Fruit fly (Drosophila melanogaster) whole organism, prepupa: ENCODE data around the gene nanos.
A peak's percentile ranks its signal among the peaks of the same experiment; 100 is the strongest.

Source experiments
- Blimp-1 ChIP-seq: fragments of 200-800 bp; sonication (Bioruptor generic); optimal IDR thresholded peaks from 3 replicates; lab custom pipeline; 2017; ENCODE audit warnings: missing biosample characterization, missing genetic modification characterization, mild to moderate bottlenecking, moderate library complexity, missing genetic modification reagents
- CG10631 ChIP-seq: fragments of 200-800 bp; sonication (Bioruptor generic); optimal IDR thresholded peaks from 2 replicates; lab custom pipeline; 2016; ENCODE audit warnings: missing biosample characterization, missing genetic modification characterization
- CG10669 ChIP-seq: fragments of 200-800 bp; sonication (Bioruptor generic); optimal IDR thresholded peaks from 3 replicates; lab custom pipeline; 2018; ENCODE audit warnings: missing biosample characterization, mild to moderate bottlenecking, missing genetic modification characterization, moderate library complexity
- CG11294 ChIP-seq: fragments of 200-800 bp; sonication (Bioruptor generic); IDR thresholded peaks from 2 replicates; pipeline ENCODE4 v1.3.6; 2022; ENCODE audit warnings: missing biosample characterization, missing genetic modification characterization
- CG11762 ChIP-seq: fragments of 200-800 bp; sonication (Bioruptor generic); optimal IDR thresholded peaks from 3 replicates; lab custom pipeline; 2016; ENCODE audit warnings: missing biosample characterization, missing genetic modification characterization; ENCODE audit not compliant: insufficient read depth
- CG15336 ChIP-seq: fragments of 200-800 bp; sonication (Bioruptor generic); IDR thresholded peaks from 2 replicates; pipeline ENCODE4 v1.3.6; 2022; ENCODE audit warnings: missing biosample characterization, missing genetic modification characterization
- CG3032 ChIP-seq: fragments of 200-800 bp; optimal IDR thresholded peaks from 2 replicates; lab custom pipeline; 2019; ENCODE audit warnings: missing biosample characterization, mild to moderate bottlenecking, missing genetic modification characterization, moderate library complexity
- CG31627 ChIP-seq: fragments of 200-800 bp; sonication (Bioruptor generic); optimal IDR thresholded peaks from 3 replicates; lab custom pipeline; 2016; ENCODE audit warnings: missing biosample characterization, missing genetic modification characterization
- CG34406 ChIP-seq: fragments of 200-800 bp; sonication (Bioruptor generic); optimal IDR thresholded peaks from 3 replicates; lab custom pipeline; 2016; ENCODE audit warnings: missing biosample characterization, missing genetic modification characterization
- CG3919 ChIP-seq: fragments of 200-800 bp; sonication (Bioruptor generic); optimal IDR thresholded peaks from 3 replicates; lab custom pipeline; 2016; ENCODE audit warnings: missing biosample characterization, missing genetic modification characterization
- CG6163 ChIP-seq: fragments of 200-800 bp; sonication (Bioruptor generic); IDR thresholded peaks from 3 replicates; pipeline ENCODE4 v1.3.6; 2022; ENCODE audit warnings: missing biosample characterization, missing genetic modification characterization
- CG6276 ChIP-seq: fragments of 200-800 bp; sonication (Bioruptor generic); optimal IDR thresholded peaks from 2 replicates; lab custom pipeline; 2017; ENCODE audit warnings: missing biosample characterization, mild to moderate bottlenecking, missing genetic modification characterization
- CG6792 ChIP-seq: fragments of 200-800 bp; sonication (Bioruptor generic); optimal IDR thresholded peaks from 3 replicates; lab custom pipeline; 2016; ENCODE audit warnings: missing biosample characterization, missing genetic modification characterization
- CG6854 ChIP-seq: fragments of 200-800 bp; sonication (Bioruptor generic); optimal IDR thresholded peaks from 2 replicates; lab custom pipeline; 2017; ENCODE audit warnings: missing biosample characterization, mild to moderate bottlenecking, missing genetic modification characterization
- CG7368 ChIP-seq: fragments of 200-800 bp; sonication (Bioruptor generic); optimal IDR thresholded peaks from 3 replicates; lab custom pipeline; 2016; ENCODE audit warnings: missing biosample characterization, missing genetic modification characterization
- CG8319 ChIP-seq: fragments of 200-800 bp; sonication (Bioruptor generic); optimal IDR thresholded peaks from 3 replicates; lab custom pipeline; 2016; ENCODE audit warnings: missing biosample characterization, missing genetic modification characterization
- CG8632 ChIP-seq: fragments of 200-800 bp; sonication (Bioruptor generic); optimal IDR thresholded peaks from 3 replicates; lab custom pipeline; 2016; ENCODE audit warnings: missing biosample characterization, missing genetic modification characterization
- Eip75B ChIP-seq: fragments of 200-800 bp; sonication (Bioruptor generic); optimal IDR thresholded peaks from 3 replicates; lab custom pipeline; 2016; ENCODE audit warnings: missing biosample characterization, missing genetic modification characterization
- Eip78C ChIP-seq: fragments of 200-800 bp; sonication (Bioruptor generic); peaks from one replicate; lab custom pipeline; 2016; ENCODE audit warnings: missing biosample characterization, missing genetic modification characterization
- Eip93F ChIP-seq: fragments of 200-800 bp; sonication (Bioruptor generic); optimal IDR thresholded peaks from 2 replicates; lab custom pipeline; 2016; ENCODE audit warnings: missing biosample characterization, mild to moderate bottlenecking, missing genetic modification characterization
- Ets21C ChIP-seq: fragments of 200-800 bp; sonication (Bioruptor generic); optimal IDR thresholded peaks from 3 replicates; lab custom pipeline; 2016; ENCODE audit warnings: missing biosample characterization, missing genetic modification characterization
- Ets96B ChIP-seq: fragments of 200-800 bp; optimal IDR thresholded peaks from 2 replicates; lab custom pipeline; 2019; ENCODE audit warnings: missing biosample characterization, mild to moderate bottlenecking, missing genetic modification characterization, moderate library complexity
- Gug ChIP-seq: fragments of 200-800 bp; sonication (Bioruptor generic); IDR thresholded peaks from 2 replicates; pipeline ENCODE4 v1.3.6; 2022; ENCODE audit warnings: missing biosample characterization, missing genetic modification characterization
- Hr38 ChIP-seq: sonication (Bioruptor generic); optimal IDR thresholded peaks from 2 replicates; lab custom pipeline; 2016; ENCODE audit warnings: missing biosample characterization, missing genetic modification characterization
- Hr39 ChIP-seq: fragments of 200-800 bp; sonication (Bioruptor generic); optimal IDR thresholded peaks from 2 replicates; lab custom pipeline; 2016; ENCODE audit warnings: missing biosample characterization, missing genetic modification characterization
- Hr4 ChIP-seq: fragments of 200-800 bp; sonication (Bioruptor generic); optimal IDR thresholded peaks from 3 replicates; lab custom pipeline; 2016; ENCODE audit warnings: missing biosample characterization, missing genetic modification characterization
- Met ChIP-seq: fragments of 200-800 bp; sonication (Bioruptor generic); optimal IDR thresholded peaks from 3 replicates; lab custom pipeline; 2016; ENCODE audit warnings: missing biosample characterization, missing genetic modification characterization
- OdsH ChIP-seq: fragments of 200-800 bp; sonication (Bioruptor generic); optimal IDR thresholded peaks from 3 replicates; lab custom pipeline; 2016; ENCODE audit warnings: missing biosample characterization, missing genetic modification characterization
- Smox ChIP-seq: fragments of 200-800 bp; sonication (Bioruptor generic); optimal IDR thresholded peaks from 3 replicates; lab custom pipeline; 2016; ENCODE audit warnings: missing biosample characterization, missing genetic modification characterization
- Sox102F ChIP-seq: fragments of 200-800 bp; sonication (Bioruptor generic); optimal IDR thresholded peaks from 2 replicates; lab custom pipeline; 2016; ENCODE audit warnings: missing biosample characterization, mild to moderate bottlenecking, missing genetic modification characterization
- Sox14 ChIP-seq: fragments of 200-800 bp; sonication (Bioruptor generic); optimal IDR thresholded peaks from 3 replicates; lab custom pipeline; 2016; ENCODE audit warnings: missing biosample characterization, missing genetic modification characterization
- Sox15 ChIP-seq: fragments of 200-800 bp; sonication (Bioruptor generic); optimal IDR thresholded peaks from 3 replicates; lab custom pipeline; 2016; ENCODE audit warnings: missing biosample characterization, missing genetic modification characterization
- dac ChIP-seq: fragments of 200-800 bp; sonication (Bioruptor generic); optimal IDR thresholded peaks from 2 replicates; lab custom pipeline; 2017; ENCODE audit warnings: missing biosample characterization, mild to moderate bottlenecking, missing genetic modification characterization
- eg ChIP-seq: fragments of 200-800 bp; sonication (Bioruptor generic); IDR thresholded peaks from 3 replicates; pipeline ENCODE4 v1.3.6; 2022; ENCODE audit warnings: missing biosample characterization, missing genetic modification characterization
- fd59A ChIP-seq: fragments of 200-800 bp; sonication (Bioruptor generic); optimal IDR thresholded peaks from 2 replicates; lab custom pipeline; 2017; ENCODE audit warnings: missing biosample characterization, mild to moderate bottlenecking, missing genetic modification characterization, missing genetic modification reagents
- fkh ChIP-seq: fragments of 200-800 bp; sonication (Bioruptor generic); optimal IDR thresholded peaks from 3 replicates; lab custom pipeline; 2017; ENCODE audit warnings: missing biosample characterization, mild to moderate bottlenecking, missing genetic modification characterization, moderate library complexity
- net ChIP-seq: fragments of 200-800 bp; sonication (Bioruptor generic); optimal IDR thresholded peaks from 3 replicates; lab custom pipeline; 2016; ENCODE audit warnings: missing biosample characterization, missing genetic modification characterization
- pdm3 ChIP-seq: fragments of 200-800 bp; sonication (Bioruptor generic); optimal IDR thresholded peaks from 3 replicates; lab custom pipeline; 2016; ENCODE audit warnings: missing biosample characterization, missing genetic modification characterization
- salr ChIP-seq, 2 experiments: fragments of 200-800 bp; sonication (Bioruptor generic); optimal IDR thresholded peaks; 3 replicates each; lab custom pipeline; 2016 to 2018; ENCODE audit warnings: missing biosample characterization in 2 of 2, missing genetic modification characterization in 2 of 2, mild to moderate bottlenecking in 1 of 2
- spab ChIP-seq: fragments of 200-800 bp; sonication (Bioruptor generic); optimal IDR thresholded peaks from 2 replicates; lab custom pipeline; 2017; ENCODE audit warnings: missing biosample characterization, mild to moderate bottlenecking, missing genetic modification characterization, missing genetic modification reagents
- ss ChIP-seq, 2 experiments: fragments of 200-800 bp; sonication (Bioruptor generic); optimal IDR thresholded peaks; 2 replicates in 1 of 2; 3 replicates in 1 of 2; lab custom pipeline; 2017 to 2018; ENCODE audit warnings: mild to moderate bottlenecking in 2 of 2, missing biosample characterization in 2 of 2, missing genetic modification characterization in 2 of 2, moderate library complexity in 1 of 2
- svp ChIP-seq: fragments of 200-800 bp; sonication (Bioruptor generic); peaks from one replicate; lab custom pipeline; 2016; ENCODE audit warnings: missing biosample characterization, missing genetic modification characterization
- topi ChIP-seq: fragments of 200-800 bp; sonication (Bioruptor generic); optimal IDR thresholded peaks from 3 replicates; lab custom pipeline; 2016; ENCODE audit warnings: missing biosample characterization, missing genetic modification characterization
- vri ChIP-seq: fragments of 200-800 bp; sonication (Bioruptor generic); optimal IDR thresholded peaks from 3 replicates; lab custom pipeline; 2016; ENCODE audit warnings: missing biosample characterization, mild to moderate bottlenecking, missing genetic modification characterization

Gene nanos

DNA sequence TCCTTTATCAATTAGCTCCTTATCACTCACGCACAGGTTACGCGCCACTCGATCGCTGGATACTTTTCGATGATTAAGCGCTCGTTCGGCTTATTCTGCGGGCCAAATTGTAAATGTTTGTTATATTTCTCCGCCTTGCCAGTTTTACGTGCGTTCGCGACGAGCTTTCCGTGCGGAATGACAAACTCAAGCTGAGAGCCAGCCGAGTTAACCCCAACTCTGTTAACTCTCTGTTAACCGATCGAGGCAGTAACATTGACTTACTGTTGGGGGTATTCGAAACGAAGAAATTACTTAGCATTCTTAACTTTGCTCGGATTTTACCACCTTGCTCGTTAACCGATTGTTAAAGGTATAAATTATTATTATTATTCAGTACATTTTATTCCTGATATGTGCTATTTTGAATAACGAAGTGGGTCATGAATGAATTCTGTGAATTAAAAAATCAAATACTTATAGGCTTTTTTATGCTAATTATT, 3.5 kb upstream of the nanos start, which contains the start of gene CG5835 (continued):
- TF ChIP-seq Sox14 (GFP tag; lab: Kevin White, UChicago) (peak; percentile 7), CG31627 (GFP tag; lab: Kevin White, UChicago) (peak; percentile 9), Smox (GFP tag; lab: Kevin White, UChicago) (peak; percentile 44), Blimp-1 (GFP tag; lab: Kevin White, UChicago) (no peak)
- TF ChIP-seq, all 60 proteins: peak for 25

DNA sequence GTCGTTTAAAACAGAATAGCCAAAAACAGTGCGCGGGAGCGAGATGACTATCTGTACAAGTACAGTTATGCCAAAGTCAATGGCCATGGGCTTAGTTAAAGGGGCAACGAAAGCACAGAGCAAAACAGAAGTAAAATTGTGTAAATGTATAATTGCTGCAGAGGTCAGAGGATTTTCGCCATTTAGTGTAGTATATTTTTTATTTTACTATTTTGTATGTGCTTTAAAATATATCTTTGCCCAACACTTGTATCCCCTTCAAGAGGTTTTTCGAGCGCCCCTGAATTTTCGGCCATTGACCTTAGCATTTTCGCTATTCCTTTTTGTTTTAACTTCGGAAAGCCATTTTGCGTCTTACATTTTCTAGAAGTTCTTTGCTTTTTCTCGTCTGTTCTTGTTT, 959 bp downstream of the nanos start:
- TF ChIP-seq spab (GFP tag; lab: Kevin White, UChicago) (no peak), Eip78C (GFP tag; lab: Kevin White, UChicago) (peak; percentile 30), topi (GFP tag; lab: Kevin White, UChicago) (no peak), svp (GFP tag; lab: Kevin White, UChicago) (peak; percentile 55), Hr4 (GFP tag; lab: Kevin White, UChicago) (no peak)

DNA sequence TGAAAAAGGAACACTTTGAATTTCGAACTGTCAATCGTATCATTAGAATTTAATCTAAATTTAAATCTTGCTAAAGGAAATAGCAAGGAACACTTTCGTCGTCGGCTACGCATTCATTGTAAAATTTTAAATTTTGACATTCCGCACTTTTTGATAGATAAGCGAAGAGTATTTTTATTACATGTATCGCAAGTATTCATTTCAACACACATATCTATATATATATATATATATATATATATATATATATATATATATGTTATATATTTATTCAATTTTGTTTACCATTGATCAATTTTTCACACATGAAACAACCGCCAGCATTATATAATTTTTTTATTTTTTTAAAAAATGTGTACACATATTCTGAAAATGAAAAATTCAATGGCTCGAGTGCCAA, 2.7 kb downstream of the nanos start, which contains the start of gene CG11779:
TSS of gene CG11779 (minus strand) at position 101 of the 400 bp plus-strand sequence.
- no peak for TF ChIP-seq CG6276 (GFP tag; lab: Kevin White, UChicago)
- TF ChIP-seq CG10631 (GFP tag; lab: Kevin White, UChicago): no peak

DNA sequence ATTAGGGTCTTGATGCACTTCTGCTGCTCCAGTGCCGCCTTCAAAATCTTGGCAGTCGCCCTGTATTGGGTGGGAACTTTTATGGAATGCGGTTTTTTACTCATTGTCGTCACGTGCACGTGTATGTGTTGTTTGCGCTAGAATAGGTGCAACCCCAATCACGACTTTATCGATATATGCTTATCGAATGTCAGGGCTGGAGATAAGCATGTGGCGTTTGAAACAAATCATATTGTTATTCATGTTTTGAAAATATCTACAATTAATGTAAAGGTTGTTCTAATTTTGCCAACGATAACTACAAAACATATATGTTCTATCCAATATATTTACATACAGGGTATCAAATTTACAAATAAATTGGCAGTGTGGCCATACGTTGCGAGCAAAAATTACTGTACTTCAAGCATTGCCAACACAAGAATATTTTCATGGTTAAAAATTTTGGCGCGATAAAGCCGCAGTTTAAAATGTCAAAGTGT, 5.1 kb downstream of the nanos start, which contains the start of the genes CG42359 and Nsun5:
TSS of gene CG42359 (minus strand) at position 166 of the 482 bp plus-strand sequence.
TSS of gene Nsun5 (minus strand) at position 166 of the 482 bp plus-strand sequence.
- TF ChIP-seq CG11762 (GFP tag; lab: Kevin White, UChicago) (peak; percentile 71), CG8319 (peak; percentile 56), CG3919 (GFP tag; lab: Kevin White, UChicago) (peak; percentile 87), CG11294 (GFP tag; lab: Robert Waterston, UW) (peak; percentile 38; the same call in 1 of the 2 replicates), fkh (GFP tag; lab: Kevin White, UChicago) (peak; percentile 95), spab (GFP tag; lab: Kevin White, UChicago) (no peak), Eip75B (GFP tag; lab: Kevin White, UChicago) (peak; percentile 83), CG31627 (GFP tag; lab: Kevin White, UChicago) (peak; percentile 88), Hr39 (GFP tag; lab: Kevin White, UChicago) (peak; percentile 89), CG7368 (GFP tag; lab: Kevin White, UChicago) (peak; percentile 74), CG3032 (tag; lab: Kevin White, UChicago) (peak; percentile 83), Hr4 (GFP tag; lab: Kevin White, UChicago) (peak; percentile 87), CG15336 (peak; percentile 68; the same call in 1 of the 2 replicates), OdsH (GFP tag; lab: Kevin White, UChicago) (peak; percentile 87), CG34406 (peak; percentile 56), Ets21C (GFP tag; lab: Kevin White, UChicago) (peak; percentile 78), Eip78C (GFP tag; lab: Kevin White, UChicago) (peak; percentile 92), dac (GFP tag; lab: Kevin White, UChicago) (peak; percentile 62), Eip93F (peak; percentile 29), CG8632 (GFP tag; lab: Kevin White, UChicago) (peak; percentile 61), Sox15 (GFP tag; lab: Kevin White, UChicago) (peak; percentile 68), Sox14 (GFP tag; lab: Kevin White, UChicago) (peak; percentile 88), fd59A (GFP tag; lab: Kevin White, UChicago) (peak; percentile 23), svp (GFP tag; lab: Kevin White, UChicago) (peak; percentile 88), CG6792 (peak; percentile 78), Met (GFP tag; lab: Kevin White, UChicago) (peak; percentile 80), Sox102F (peak; percentile 81), CG6854 (GFP tag; lab: Kevin White, UChicago) (no peak), CG6163 (GFP tag; lab: Robert Waterston, UW) (peak; percentile 90; the same call in 2 of the 3 replicates), pdm3 (peak; percentile 88), salr (GFP tag; optimal IDR thresholded peaks at IDR 0.05; lab: Kevin White, UChicago) (peak; percentile 44 to 74), Gug (GFP tag; lab: Robert Waterston, UW) (peak; percentile 69), Hr38 (GFP tag; lab: Kevin White, UChicago) (peak; percentile 71), CG10669 (GFP tag; lab: Kevin White, UChicago) (peak; percentile 77), vri (GFP tag; lab: Kevin White, UChicago) (peak; percentile 73), net (GFP tag; lab: Kevin White, UChicago) (peak; percentile 76), ss (GFP tag; optimal IDR thresholded peaks at IDR 0.05; lab: Kevin White, UChicago) (peak; percentile 9 to 60), Ets96B (peak; percentile 78), eg (GFP tag; lab: Robert Waterston, UW) (peak; percentile 90), topi (GFP tag; lab: Kevin White, UChicago) (peak; percentile 78)
